Fruit fly (Drosophila melanogaster) whole organism, prepupa: ENCODE results near the gene Ir31a.
A peak's percentile ranks its signal among the peaks of the same experiment; 100 is the strongest.

ENCODE experiments used
- Blimp-1 ChIP-seq: fragments of 200-800 bp; sonication (Bioruptor generic); optimal IDR thresholded peaks from 3 replicates; lab custom pipeline; 2017; ENCODE audit warnings: missing biosample characterization, missing genetic modification characterization, mild to moderate bottlenecking, moderate library complexity, missing genetic modification reagents
- CG10631 ChIP-seq: fragments of 200-800 bp; sonication (Bioruptor generic); optimal IDR thresholded peaks from 2 replicates; lab custom pipeline; 2016; ENCODE audit warnings: missing biosample characterization, missing genetic modification characterization
- CG11762 ChIP-seq: fragments of 200-800 bp; sonication (Bioruptor generic); optimal IDR thresholded peaks from 3 replicates; lab custom pipeline; 2016; ENCODE audit warnings: missing biosample characterization, missing genetic modification characterization; ENCODE audit not compliant: insufficient read depth
- CG15336 ChIP-seq: fragments of 200-800 bp; sonication (Bioruptor generic); IDR thresholded peaks from 2 replicates; pipeline ENCODE4 v1.3.6; 2022; ENCODE audit warnings: missing biosample characterization, missing genetic modification characterization
- CG31627 ChIP-seq: fragments of 200-800 bp; sonication (Bioruptor generic); optimal IDR thresholded peaks from 3 replicates; lab custom pipeline; 2016; ENCODE audit warnings: missing biosample characterization, missing genetic modification characterization
- CG34406 ChIP-seq: fragments of 200-800 bp; sonication (Bioruptor generic); optimal IDR thresholded peaks from 3 replicates; lab custom pipeline; 2016; ENCODE audit warnings: missing biosample characterization, missing genetic modification characterization
- CG3919 ChIP-seq: fragments of 200-800 bp; sonication (Bioruptor generic); optimal IDR thresholded peaks from 3 replicates; lab custom pipeline; 2016; ENCODE audit warnings: missing biosample characterization, missing genetic modification characterization
- CG4318 ChIP-seq: fragments of 200-800 bp; sonication (Bioruptor generic); optimal IDR thresholded peaks from 3 replicates; lab custom pipeline; 2017; ENCODE audit warnings: missing biosample characterization, mild to moderate bottlenecking, missing genetic modification characterization
- CG6163 ChIP-seq: fragments of 200-800 bp; sonication (Bioruptor generic); IDR thresholded peaks from 3 replicates; pipeline ENCODE4 v1.3.6; 2022; ENCODE audit warnings: missing biosample characterization, missing genetic modification characterization
- CG6276 ChIP-seq: fragments of 200-800 bp; sonication (Bioruptor generic); optimal IDR thresholded peaks from 2 replicates; lab custom pipeline; 2017; ENCODE audit warnings: missing biosample characterization, mild to moderate bottlenecking, missing genetic modification characterization
- CG6792 ChIP-seq: fragments of 200-800 bp; sonication (Bioruptor generic); optimal IDR thresholded peaks from 3 replicates; lab custom pipeline; 2016; ENCODE audit warnings: missing biosample characterization, missing genetic modification characterization
- CG6808 ChIP-seq: fragments of 200-800 bp; sonication (Bioruptor generic); optimal IDR thresholded peaks from 3 replicates; lab custom pipeline; 2017; ENCODE audit warnings: missing biosample characterization, missing genetic modification characterization, mild to moderate bottlenecking, moderate library complexity, missing genetic modification reagents
- CG6854 ChIP-seq: fragments of 200-800 bp; sonication (Bioruptor generic); optimal IDR thresholded peaks from 2 replicates; lab custom pipeline; 2017; ENCODE audit warnings: missing biosample characterization, mild to moderate bottlenecking, missing genetic modification characterization
- CG7368 ChIP-seq: fragments of 200-800 bp; sonication (Bioruptor generic); optimal IDR thresholded peaks from 3 replicates; lab custom pipeline; 2016; ENCODE audit warnings: missing biosample characterization, missing genetic modification characterization
- CG8119 ChIP-seq: fragments of 200-800 bp; sonication (Bioruptor generic); IDR thresholded peaks from 3 replicates; pipeline ENCODE4 v1.3.6; 2022; ENCODE audit warnings: missing biosample characterization, missing genetic modification characterization
- CG8319 ChIP-seq: fragments of 200-800 bp; sonication (Bioruptor generic); optimal IDR thresholded peaks from 3 replicates; lab custom pipeline; 2016; ENCODE audit warnings: missing biosample characterization, missing genetic modification characterization
- CG8632 ChIP-seq: fragments of 200-800 bp; sonication (Bioruptor generic); optimal IDR thresholded peaks from 3 replicates; lab custom pipeline; 2016; ENCODE audit warnings: missing biosample characterization, missing genetic modification characterization
- CG9139 ChIP-seq: fragments of 200-800 bp; sonication (Bioruptor generic); optimal IDR thresholded peaks from 3 replicates; lab custom pipeline; 2017; ENCODE audit warnings: missing biosample characterization, mild to moderate bottlenecking, missing genetic modification characterization
- Eip75B ChIP-seq: fragments of 200-800 bp; sonication (Bioruptor generic); optimal IDR thresholded peaks from 3 replicates; lab custom pipeline; 2016; ENCODE audit warnings: missing biosample characterization, missing genetic modification characterization
- Eip78C ChIP-seq: fragments of 200-800 bp; sonication (Bioruptor generic); peaks from one replicate; lab custom pipeline; 2016; ENCODE audit warnings: missing biosample characterization, missing genetic modification characterization
- Eip93F ChIP-seq: fragments of 200-800 bp; sonication (Bioruptor generic); optimal IDR thresholded peaks from 2 replicates; lab custom pipeline; 2016; ENCODE audit warnings: missing biosample characterization, mild to moderate bottlenecking, missing genetic modification characterization
- Ets21C ChIP-seq: fragments of 200-800 bp; sonication (Bioruptor generic); optimal IDR thresholded peaks from 3 replicates; lab custom pipeline; 2016; ENCODE audit warnings: missing biosample characterization, missing genetic modification characterization
- Ets96B ChIP-seq: fragments of 200-800 bp; optimal IDR thresholded peaks from 2 replicates; lab custom pipeline; 2019; ENCODE audit warnings: missing biosample characterization, mild to moderate bottlenecking, missing genetic modification characterization, moderate library complexity
- Gug ChIP-seq: fragments of 200-800 bp; sonication (Bioruptor generic); IDR thresholded peaks from 2 replicates; pipeline ENCODE4 v1.3.6; 2022; ENCODE audit warnings: missing biosample characterization, missing genetic modification characterization
- Hr4 ChIP-seq: fragments of 200-800 bp; sonication (Bioruptor generic); optimal IDR thresholded peaks from 3 replicates; lab custom pipeline; 2016; ENCODE audit warnings: missing biosample characterization, missing genetic modification characterization
- Met ChIP-seq: fragments of 200-800 bp; sonication (Bioruptor generic); optimal IDR thresholded peaks from 3 replicates; lab custom pipeline; 2016; ENCODE audit warnings: missing biosample characterization, missing genetic modification characterization
- Smox ChIP-seq: fragments of 200-800 bp; sonication (Bioruptor generic); optimal IDR thresholded peaks from 3 replicates; lab custom pipeline; 2016; ENCODE audit warnings: missing biosample characterization, missing genetic modification characterization
- Sox14 ChIP-seq: fragments of 200-800 bp; sonication (Bioruptor generic); optimal IDR thresholded peaks from 3 replicates; lab custom pipeline; 2016; ENCODE audit warnings: missing biosample characterization, missing genetic modification characterization
- Sox15 ChIP-seq: fragments of 200-800 bp; sonication (Bioruptor generic); optimal IDR thresholded peaks from 3 replicates; lab custom pipeline; 2016; ENCODE audit warnings: missing biosample characterization, missing genetic modification characterization
- achi ChIP-seq: fragments of 200-800 bp; sonication (Bioruptor generic); optimal IDR thresholded peaks from 3 replicates; lab custom pipeline; 2016; ENCODE audit warnings: missing biosample characterization, missing genetic modification characterization
- cyc ChIP-seq: fragments of 200-800 bp; sonication (Bioruptor generic); optimal IDR thresholded peaks from 3 replicates; lab custom pipeline; 2016; ENCODE audit warnings: missing biosample characterization, missing genetic modification characterization
- dac ChIP-seq: fragments of 200-800 bp; sonication (Bioruptor generic); optimal IDR thresholded peaks from 2 replicates; lab custom pipeline; 2017; ENCODE audit warnings: missing biosample characterization, mild to moderate bottlenecking, missing genetic modification characterization
- dsx ChIP-seq: fragments of 200-800 bp; optimal IDR thresholded peaks from 3 replicates; lab custom pipeline; 2019; ENCODE audit warnings: missing biosample characterization, mild to moderate bottlenecking, missing genetic modification characterization, moderate library complexity; ENCODE audit not compliant: poor library complexity, severe bottlenecking
- esn ChIP-seq: fragments of 200-800 bp; sonication (Bioruptor generic); optimal IDR thresholded peaks from 2 replicates; lab custom pipeline; 2016; ENCODE audit warnings: missing biosample characterization, mild to moderate bottlenecking, missing genetic modification characterization, moderate library complexity
- fd85E ChIP-seq: fragments of 200-800 bp; sonication (Bioruptor generic); optimal IDR thresholded peaks from 3 replicates; lab custom pipeline; 2016; ENCODE audit warnings: missing biosample characterization, missing genetic modification characterization
- fkh ChIP-seq: fragments of 200-800 bp; sonication (Bioruptor generic); optimal IDR thresholded peaks from 3 replicates; lab custom pipeline; 2017; ENCODE audit warnings: missing biosample characterization, mild to moderate bottlenecking, missing genetic modification characterization, moderate library complexity
- lz ChIP-seq: fragments of 200-800 bp; sonication (Bioruptor generic); optimal IDR thresholded peaks from 3 replicates; lab custom pipeline; 2016; ENCODE audit warnings: missing biosample characterization, missing genetic modification characterization
- net ChIP-seq: fragments of 200-800 bp; sonication (Bioruptor generic); optimal IDR thresholded peaks from 3 replicates; lab custom pipeline; 2016; ENCODE audit warnings: missing biosample characterization, missing genetic modification characterization
- pdm3 ChIP-seq: fragments of 200-800 bp; sonication (Bioruptor generic); optimal IDR thresholded peaks from 3 replicates; lab custom pipeline; 2016; ENCODE audit warnings: missing biosample characterization, missing genetic modification characterization
- salr ChIP-seq, 2 experiments: fragments of 200-800 bp; sonication (Bioruptor generic); optimal IDR thresholded peaks; 3 replicates each; lab custom pipeline; 2016 to 2018; ENCODE audit warnings: missing biosample characterization in 2 of 2, missing genetic modification characterization in 2 of 2, mild to moderate bottlenecking in 1 of 2
- spab ChIP-seq: fragments of 200-800 bp; sonication (Bioruptor generic); optimal IDR thresholded peaks from 2 replicates; lab custom pipeline; 2017; ENCODE audit warnings: missing biosample characterization, mild to moderate bottlenecking, missing genetic modification characterization, missing genetic modification reagents
- ss ChIP-seq, 2 experiments: fragments of 200-800 bp; sonication (Bioruptor generic); optimal IDR thresholded peaks; 2 replicates in 1 of 2; 3 replicates in 1 of 2; lab custom pipeline; 2017 to 2018; ENCODE audit warnings: mild to moderate bottlenecking in 2 of 2, missing biosample characterization in 2 of 2, missing genetic modification characterization in 2 of 2, moderate library complexity in 1 of 2
- svp ChIP-seq: fragments of 200-800 bp; sonication (Bioruptor generic); peaks from one replicate; lab custom pipeline; 2016; ENCODE audit warnings: missing biosample characterization, missing genetic modification characterization

Ir31a gene

dm6 chr2L:10386208-10386805, 19.1 kb upstream of the Ir31a start, which contains the start of the genes Cdk1 and mRpS7 (continued):
- TF ChIP-seq CG11762 = peak; percentile 44
- TF ChIP-seq Sox14 (GFP tag; lab: Kevin White, UChicago) = peak; percentile 74
- TF ChIP-seq Blimp-1 (GFP tag; lab: Kevin White, UChicago) = no peak
- peak in 1 of 2 experiments; percentile 69 for TF ChIP-seq salr (GFP tag; optimal IDR thresholded peaks at IDR 0.05; lab: Kevin White, UChicago)
- peak; percentile 28 for TF ChIP-seq dac (GFP tag; lab: Kevin White, UChicago)
- no peak for TF ChIP-seq net (GFP tag; lab: Kevin White, UChicago)
- TF ChIP-seq Eip75B (GFP tag; lab: Kevin White, UChicago) = peak; percentile 69
- peak; percentile 72 for TF ChIP-seq Met
- TF ChIP-seq svp = no peak
- TF ChIP-seq Smox (GFP tag; lab: Kevin White, UChicago) = peak; percentile 74
- no peak for TF ChIP-seq Gug
- TF ChIP-seq CG6276 (GFP tag; lab: Kevin White, UChicago) = no peak
- peak; percentile 57 for TF ChIP-seq dsx (GFP tag; lab: Kevin White, UChicago)
- no peak for TF ChIP-seq CG6854
- TF ChIP-seq Hr4 = peak; percentile 73
- no peak for TF ChIP-seq fkh (GFP tag; lab: Kevin White, UChicago)
- peak; percentile 74 for TF ChIP-seq CG31627
- peak; percentile 77 for TF ChIP-seq esn (GFP tag; lab: Kevin White, UChicago)
- TF ChIP-seq ss (GFP tag; optimal IDR thresholded peaks at IDR 0.05; lab: Kevin White, UChicago) = peak in 1 of 2 experiments; percentile 68
- peak; percentile 78 for TF ChIP-seq pdm3 (GFP tag; lab: Kevin White, UChicago)
- TF ChIP-seq spab = no peak
- peak; percentile 49 for TF ChIP-seq Sox15 (GFP tag; lab: Kevin White, UChicago)
- TF ChIP-seq CG8119 (GFP tag; lab: Robert Waterston, UW) = peak; percentile 79; the same call in 2 of the 3 replicates
- TF ChIP-seq cyc (GFP tag; lab: Kevin White, UChicago) = peak; percentile 72

DNA sequence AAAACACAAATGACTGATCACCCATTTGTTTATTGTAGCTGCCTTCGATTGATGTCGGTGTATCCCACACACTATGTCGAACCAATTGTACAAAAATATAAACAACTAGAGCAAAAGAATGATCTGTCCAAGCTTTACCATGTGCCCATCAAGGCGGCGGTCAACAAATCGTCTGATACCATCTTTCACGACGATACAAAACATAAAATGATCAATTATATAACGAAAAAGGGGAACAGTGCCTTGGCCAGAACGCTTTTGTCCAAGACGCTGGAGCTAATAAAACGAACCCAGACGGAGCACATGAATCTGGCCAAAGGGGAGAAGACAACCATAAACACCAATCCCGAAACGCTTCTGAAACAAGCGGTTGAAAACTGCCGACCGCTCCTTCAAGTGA, 18.5 kb upstream of the Ir31a start:
- TF ChIP-seq CG11762 (no peak), Smox (GFP tag; lab: Kevin White, UChicago) (no peak), net (GFP tag; lab: Kevin White, UChicago) (no peak), CG4318 (GFP tag; lab: Kevin White, UChicago) (no peak), Eip78C (GFP tag; lab: Kevin White, UChicago) (no peak), CG15336 (no peak), Ets21C (GFP tag; lab: Kevin White, UChicago) (no peak), CG3919 (GFP tag; lab: Kevin White, UChicago) (no peak), esn (GFP tag; lab: Kevin White, UChicago) (no peak), achi (GFP tag; lab: Kevin White, UChicago) (no peak), lz (no peak), fd85E (no peak), Hr4 (no peak), CG31627 (no peak), fkh (GFP tag; lab: Kevin White, UChicago) (no peak), CG6163 (GFP tag; lab: Robert Waterston, UW) (no peak), CG10631 (GFP tag; lab: Kevin White, UChicago) (no peak), CG9139 (GFP tag; lab: Kevin White, UChicago) (no peak)
- TF ChIP-seq, all 60 proteins: peak for 0

DNA sequence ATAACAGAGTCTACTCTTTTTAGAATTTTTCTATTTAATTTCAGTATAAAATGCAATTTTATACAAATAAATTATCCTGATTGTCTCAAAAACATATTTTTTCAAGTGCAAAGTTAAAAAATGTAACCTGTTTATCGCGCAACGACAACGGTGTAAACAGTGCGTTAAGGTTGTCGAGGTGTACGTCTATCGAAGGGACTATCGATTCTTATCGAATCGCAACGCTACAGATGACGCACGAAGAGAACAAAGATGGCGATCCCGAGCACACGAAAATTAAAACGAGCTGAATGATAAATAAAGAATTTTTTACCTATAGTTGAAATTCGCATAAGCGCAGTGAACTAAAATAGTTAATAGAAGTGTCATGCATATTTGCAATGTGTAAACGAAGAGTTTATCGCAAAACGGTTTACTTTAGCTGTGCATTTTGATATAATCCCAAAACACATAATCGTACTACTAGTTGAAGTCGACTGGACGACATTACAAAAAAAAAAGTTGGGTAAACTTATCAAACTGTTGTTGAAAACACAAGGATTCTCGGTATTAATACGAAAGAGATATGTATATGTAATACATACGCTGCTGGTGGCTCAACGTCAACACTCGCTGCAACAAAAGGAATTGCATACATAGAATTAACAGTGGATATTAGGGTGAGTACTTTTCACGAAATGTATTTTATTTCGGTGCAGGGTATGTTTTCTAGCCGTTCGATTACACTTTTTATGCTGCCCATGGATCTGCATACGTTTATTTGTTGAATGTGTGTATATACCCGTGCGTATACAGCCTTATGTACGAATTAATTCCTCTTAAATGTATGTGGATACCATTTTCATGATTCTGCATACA, 17.3 kb upstream of the Ir31a start, which contains the start of gene da:
Gene da (plus strand): TSS at position 237 of the 858 bp plus-strand sequence.
- no peak for TF ChIP-seq Gug
- peak; percentile 8 for TF ChIP-seq dac (GFP tag; lab: Kevin White, UChicago)
- peak; percentile 21 for TF ChIP-seq Eip93F (GFP tag; lab: Kevin White, UChicago)
- TF ChIP-seq Eip75B (GFP tag; lab: Kevin White, UChicago) = peak; percentile 67
- TF ChIP-seq CG6276 (GFP tag; lab: Kevin White, UChicago) = no peak
- TF ChIP-seq Blimp-1 (GFP tag; lab: Kevin White, UChicago) = peak; percentile 17
- peak; percentile 73 for TF ChIP-seq Eip78C (GFP tag; lab: Kevin White, UChicago)
- peak in 1 of 2 experiments; percentile 24 for TF ChIP-seq ss (GFP tag; optimal IDR thresholded peaks at IDR 0.05; lab: Kevin White, UChicago)
- no peak for TF ChIP-seq CG6808 (GFP tag; lab: Kevin White, UChicago)
- peak; percentile 5 for TF ChIP-seq Sox15 (GFP tag; lab: Kevin White, UChicago)
- no peak for TF ChIP-seq CG34406 (GFP tag; lab: Kevin White, UChicago)
- TF ChIP-seq CG8319 (GFP tag; lab: Kevin White, UChicago) = no peak
- peak; percentile 24 for TF ChIP-seq CG7368 (GFP tag; lab: Kevin White, UChicago)
- peak; percentile 80 for TF ChIP-seq Sox14 (GFP tag; lab: Kevin White, UChicago)
- TF ChIP-seq Ets21C (GFP tag; lab: Kevin White, UChicago) = peak; percentile 12
- no peak for TF ChIP-seq CG6163 (GFP tag; lab: Robert Waterston, UW)
- peak; percentile 24 for TF ChIP-seq Ets96B (tag; lab: Kevin White, UChicago)
- peak; percentile 45 for TF ChIP-seq achi (GFP tag; lab: Kevin White, UChicago)
- no peak for TF ChIP-seq CG8632 (GFP tag; lab: Kevin White, UChicago)
- peak; percentile 61 for TF ChIP-seq lz
- peak; percentile 29 for TF ChIP-seq dsx (GFP tag; lab: Kevin White, UChicago)
- peak; percentile 36 for TF ChIP-seq CG6792 (GFP tag; lab: Kevin White, UChicago)
